Worm (Caenorhabditis elegans) whole organism, L4 larva: ENCODE results near the gene nhr-128.

ENCODE experiments used
- duxl-1 ChIP-seq: sonication (generic microtip); optimal IDR thresholded peaks from 2 replicates; lab custom pipeline; 2016; ENCODE audit warnings: mild to moderate bottlenecking, missing genetic modification characterization, moderate library complexity, missing compliant biosample characterization; ENCODE audit not compliant: poor library complexity
- jun-1 ChIP-seq: fragments of 150-350 bp; optimal IDR thresholded peaks from 2 replicates; lab custom pipeline; 2014; ENCODE audit warnings: missing biosample characterization, missing genetic modification reagents, missing genetic modification characterization

DNA sequence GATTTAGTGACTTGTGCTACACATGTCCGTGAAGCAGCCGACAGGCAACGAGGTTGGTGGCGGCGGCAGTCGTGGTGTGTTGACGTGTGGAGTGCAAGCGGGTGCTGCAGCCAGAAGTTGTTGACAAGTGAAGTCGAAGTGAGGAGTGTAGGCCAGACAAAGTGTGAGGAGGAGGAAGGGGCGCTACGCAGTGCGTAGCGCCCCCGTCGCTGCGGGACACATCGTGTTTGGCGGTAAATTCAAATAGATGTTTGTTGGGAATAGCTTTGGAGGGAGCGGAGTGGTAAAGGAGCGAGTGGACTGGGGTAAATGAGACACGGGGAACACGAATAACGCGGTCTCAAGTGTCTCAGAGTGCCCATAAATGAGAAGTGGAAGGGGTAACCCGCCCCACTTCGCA is 36.4 kb upstream of the nhr-128 start:
- no peak for TF ChIP-seq duxl-1
- no peak for TF ChIP-seq jun-1 (tag; lab: Kevin White, UChicago)
